Worm (Caenorhabditis elegans): ENCODE results near the gene rgs-2.

ce11 chrX:12755021-12755420, 42.6 kb downstream of the rgs-2 start:
- no peak for TF ChIP-seq ama-1 (optimal IDR thresholded peaks at IDR 0.05)
- no peak for TF ChIP-seq pqm-1 (tag; optimal IDR thresholded peaks at IDR 0.05)
- no peak for TF ChIP-seq ZK546.5 (tag; optimal IDR thresholded peaks at IDR 0.05)
- TF ChIP-seq nhr-76 (tag; optimal IDR thresholded peaks at IDR 0.05): no peak
- TF ChIP-seq unc-39 (tag; optimal IDR thresholded peaks at IDR 0.05): no peak
- no peak for TF ChIP-seq elt-2 (tag; optimal IDR thresholded peaks at IDR 0.05)
- TF ChIP-seq egl-27 (tag; optimal IDR thresholded peaks at IDR 0.05): no peak
- TF ChIP-seq nhr-25 (tag; optimal IDR thresholded peaks at IDR 0.05): no peak
- no peak for TF ChIP-seq pha-4 (tag; optimal IDR thresholded peaks at IDR 0.05)
